Worm (Caenorhabditis elegans): ENCODE data around the gene melo-1.
"Not testable (repeated sequence)": the region's sequence is repeated elsewhere in the genome, so short reads cannot be mapped to it uniquely, and the experiment has no call there.

melo-1 gene

ce11 chrIV:14763348-14763747 lies 23.5 kb upstream of the melo-1 start (continued):
- TF ChIP-seq rcor-1 (GFP tag; IDR thresholded peaks at IDR 0.05): peak; percentile 65; the same call in 1 of the 2 replicates
- TF ChIP-seq nhr-80 (tag; optimal IDR thresholded peaks at IDR 0.05): peak; percentile 28
- TF ChIP-seq egl-44 (GFP tag; IDR thresholded peaks at IDR 0.05): peak; percentile 73; the same call in 1 of the 2 replicates
- TF ChIP-seq snpc-4 (GFP tag; optimal IDR thresholded peaks at IDR 0.05): peak; percentile 20
- TF ChIP-seq snpc-4 (tag; optimal IDR thresholded peaks at IDR 0.05): not testable (repeated sequence)
- 0 out of 2 replicates have a peak, but pooled peaks have one; percentile 40 for TF ChIP-seq ceh-100 (GFP tag; IDR thresholded peaks at IDR 0.05)

ce11 chrIV:14763938-14764718 lies 22.7 kb upstream of the melo-1 start:
- peak; percentile 70 for TF ChIP-seq ama-1 (optimal IDR thresholded peaks at IDR 0.05)
- no peak for TF ChIP-seq ama-1 (GFP tag; optimal IDR thresholded peaks at IDR 0.05)
- peak; percentile 30; the same call in 1 of the 2 replicates for TF ChIP-seq Y53G8AR.9 (GFP tag; conservative IDR thresholded peaks at IDR 0.05)
- TF ChIP-seq B0019.2 (GFP tag; conservative IDR thresholded peaks at IDR 0.05): no peak
- TF ChIP-seq cebp-1 (GFP tag; IDR thresholded peaks at IDR 0.05): no peak
- TF ChIP-seq cebp-1 (tag; optimal IDR thresholded peaks at IDR 0.05): peak; percentile 28

ce11 chrIV:14764719-14765173 lies 22.1 kb upstream of the melo-1 start:
- TF ChIP-seq attf-6 (GFP tag; IDR thresholded peaks at IDR 0.05): peak; percentile 100
- TF ChIP-seq aptf-3 (GFP tag; IDR thresholded peaks at IDR 0.05): no peak
- TF ChIP-seq B0035.1 (tag; optimal IDR thresholded peaks at IDR 0.05): no peak
- TF ChIP-seq madf-6 (GFP tag; IDR thresholded peaks at IDR 0.05): peak; percentile 100
- peak; percentile 1 for TF ChIP-seq repo-1 (tag; optimal IDR thresholded peaks at IDR 0.05)
- TF ChIP-seq egrh-3 (GFP tag; IDR thresholded peaks at IDR 0.05): no peak
- TF ChIP-seq ekl-4 (GFP tag; IDR thresholded peaks at IDR 0.05): peak; percentile 71
- no peak for TF ChIP-seq lin-40 (tag; optimal IDR thresholded peaks at IDR 0.05)
- no peak for TF ChIP-seq F52B5.7 (tag; optimal IDR thresholded peaks at IDR 0.05)
- TF ChIP-seq madf-3 (GFP tag; IDR thresholded peaks at IDR 0.05): 0 out of 2 replicates have a peak, but pooled peaks have one; percentile 45
- TF ChIP-seq F57A8.1 (GFP tag; optimal IDR thresholded peaks at IDR 0.05): no peak
- peak; percentile 96 for TF ChIP-seq pbrm-1 (GFP tag; IDR thresholded peaks at IDR 0.05)
- no peak for TF ChIP-seq nhr-27 (tag; optimal IDR thresholded peaks at IDR 0.05)
- TF ChIP-seq bed-2 (GFP tag; IDR thresholded peaks at IDR 0.05): no peak
- TF ChIP-seq F23B12.7 (tag; optimal IDR thresholded peaks at IDR 0.05; ENCODE audit: insufficient read depth): peak; percentile 38
- no peak for TF ChIP-seq F22D6.2 (tag; optimal IDR thresholded peaks at IDR 0.05)
- no peak for TF ChIP-seq zim-3 (tag; optimal IDR thresholded peaks at IDR 0.05)
- peak; percentile 97 for TF ChIP-seq snpc-4 (GFP tag; optimal IDR thresholded peaks at IDR 0.05)
- TF ChIP-seq snpc-4 (tag; optimal IDR thresholded peaks at IDR 0.05): peak; percentile 95 to 99 (median 98)
- no peak for TF ChIP-seq akir-1 (GFP tag; optimal IDR thresholded peaks at IDR 0.05)
- no peak for TF ChIP-seq sptf-2 (GFP tag; optimal IDR thresholded peaks at IDR 0.05)
- no peak for TF ChIP-seq nhr-179 (tag; optimal IDR thresholded peaks at IDR 0.05)
- TF ChIP-seq dpff-1 (tag; optimal IDR thresholded peaks at IDR 0.05): no peak
- no peak for TF ChIP-seq bed-1 (GFP tag; IDR thresholded peaks at IDR 0.05)
- TF ChIP-seq madf-8 (GFP tag; conservative IDR thresholded peaks at IDR 0.05): peak; percentile 99
- no peak for TF ChIP-seq fkh-3 (tag; optimal IDR thresholded peaks at IDR 0.05)
- TF ChIP-seq ceh-91 (GFP tag; IDR thresholded peaks at IDR 0.05): peak; percentile 63; the same call in 1 of the 2 replicates
- TF ChIP-seq madf-10 (tag; optimal IDR thresholded peaks at IDR 0.05): no peak
- 0 out of 2 replicates have a peak, but pooled peaks have one; percentile 1 for TF ChIP-seq B0019.2 (GFP tag; conservative IDR thresholded peaks at IDR 0.05)
- TF ChIP-seq F49E8.2 (tag; optimal IDR thresholded peaks at IDR 0.05; ENCODE audit: insufficient read depth): peak; percentile 71
- no peak for TF ChIP-seq B0261.1 (tag; optimal IDR thresholded peaks at IDR 0.05)
- peak; percentile 68; the same call in 1 of the 2 replicates for TF ChIP-seq nfyb-1 (GFP tag; IDR thresholded peaks at IDR 0.05)
- no peak for TF ChIP-seq ets-4 (GFP tag; optimal IDR thresholded peaks at IDR 0.05)
- no peak for TF ChIP-seq hlh-12 (tag; optimal IDR thresholded peaks at IDR 0.05)
- peak; percentile 27 for TF ChIP-seq unc-130 (GFP tag; optimal IDR thresholded peaks at IDR 0.05)
